Fruit fly (Drosophila melanogaster): ENCODE measurements around the gene RagA-B.

RagA-B gene

DNA sequence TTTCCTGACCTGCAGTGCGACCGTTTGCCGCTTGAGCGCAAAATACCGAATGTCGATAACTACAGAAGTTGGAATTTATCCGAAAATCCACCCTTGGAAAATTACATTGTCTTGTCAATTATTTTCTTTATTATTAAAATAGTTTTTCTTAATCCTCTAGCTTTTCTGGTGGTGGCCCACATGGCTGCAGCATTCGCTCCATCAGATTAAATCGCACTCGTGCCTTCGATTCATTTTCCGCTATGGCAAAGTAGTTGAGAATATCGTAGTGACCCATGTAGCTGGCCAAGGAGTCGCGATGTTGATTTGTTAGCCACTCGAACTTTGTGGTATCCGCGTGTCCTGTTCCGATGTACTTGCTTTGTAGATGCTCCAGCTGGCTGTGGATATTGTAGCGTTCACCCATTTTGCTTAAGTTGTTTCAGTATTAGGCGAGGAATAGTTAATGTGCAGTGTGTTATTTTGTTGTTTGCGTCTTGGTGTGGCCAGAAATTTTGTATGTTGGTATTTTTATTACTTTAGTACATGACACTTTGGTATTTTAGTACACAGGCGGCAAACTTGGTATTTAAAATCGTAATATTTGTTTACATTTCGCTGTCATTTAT, 30.8 kb upstream of the RagA-B start, which contains the start of the genes Kcmf1, Sf3b5 and CG11986 (continued):
- TF ChIP-seq sisA (GFP tag; IDR thresholded peaks at IDR 0.05) (no peak), CG7271 (tag; optimal IDR thresholded peaks at IDR 0.05) (no peak), NC2β (GFP tag; optimal IDR thresholded peaks at IDR 0.05) (no peak), Hr78 (GFP tag; optimal IDR thresholded peaks at IDR 0.05) (peak in 1 of 2 experiments; percentile 12), CG9727 (GFP tag; optimal IDR thresholded peaks at IDR 0.05) (no peak), Ada2b (GFP tag; IDR thresholded peaks at IDR 0.05) (no peak), CG34376 (GFP tag; optimal IDR thresholded peaks at IDR 0.05) (no peak), cad (GFP tag; optimal IDR thresholded peaks at IDR 0.05) (no peak), Bgb (GFP tag; IDR thresholded peaks at IDR 0.05; ENCODE audit: partially characterized antibody) (peak; percentile 8; the same call in 1 of the 2 replicates), ftz-f1 (GFP tag; optimal IDR thresholded peaks at IDR 0.05) (no peak), nom (GFP tag; optimal IDR thresholded peaks at IDR 0.05) (no peak), Antp (GFP tag; optimal IDR thresholded peaks at IDR 0.05) (no peak), CG2116 (GFP tag; optimal IDR thresholded peaks at IDR 0.05) (peak; percentile 18), CG4617 (GFP tag; optimal IDR thresholded peaks at IDR 0.05; ENCODE audit: borderline replicate concordance) (peak; percentile 74), MESR4 (GFP tag; optimal IDR thresholded peaks at IDR 0.05) (peak; percentile 49), CG17186 (GFP tag; optimal IDR thresholded peaks at IDR 0.05) (peak; percentile 4), z (GFP tag; IDR thresholded peaks at IDR 0.05) (no peak), pita (GFP tag; optimal IDR thresholded peaks at IDR 0.05) (no peak), Gug (GFP tag; IDR thresholded peaks at IDR 0.05) (no peak), gfzf (GFP tag; optimal IDR thresholded peaks at IDR 0.05) (peak; percentile 72), CG10267 (tag; optimal IDR thresholded peaks at IDR 0.05) (no peak), CG10366 (GFP tag; IDR thresholded peaks at IDR 0.05) (no peak), Hand (GFP tag; optimal IDR thresholded peaks at IDR 0.05) (no peak), BEAF-32 (GFP tag; optimal IDR thresholded peaks at IDR 0.05) (peak; percentile 32), kni (GFP tag; optimal IDR thresholded peaks at IDR 0.05) (no peak), YL-1 (GFP tag; optimal IDR thresholded peaks at IDR 0.05) (peak; percentile 22), CG8924 (tag; optimal IDR thresholded peaks at IDR 0.05) (peak; percentile 20), HmgD (GFP tag; optimal IDR thresholded peaks at IDR 0.05) (no peak), Sin3A (optimal IDR thresholded peaks at IDR 0.05) (peak; percentile 34), rib (GFP tag; IDR thresholded peaks at IDR 0.05) (no peak), cato (GFP tag; optimal IDR thresholded peaks at IDR 0.05; ENCODE audit: borderline replicate concordance) (no peak), unc-4 (GFP tag; IDR thresholded peaks at IDR 0.05; ENCODE audit: partially characterized antibody) (no peak), Opbp (GFP tag; IDR thresholded peaks at IDR 0.05; ENCODE audit: partially characterized antibody) (0 out of 3 replicates have a peak, but pooled peaks have one; percentile 32), CG7357 (GFP tag; IDR thresholded peaks at IDR 0.05) (no peak), Myb (GFP tag; optimal IDR thresholded peaks at IDR 0.05) (no peak), nmo (GFP tag; optimal IDR thresholded peaks at IDR 0.05) (peak; percentile 17), hbn (GFP tag; IDR thresholded peaks at IDR 0.05; ENCODE audit: partially characterized antibody) (no peak), sim (GFP tag; IDR thresholded peaks at IDR 0.05) (no peak)

- TF ChIP-seq wdn (GFP tag; IDR thresholded peaks at IDR 0.05) (no peak), CG11696 (GFP tag; IDR thresholded peaks at IDR 0.05) (peak; percentile 97), sna (GFP tag; IDR thresholded peaks at IDR 0.05; ENCODE audit: partially characterized antibody) (0 out of 2 replicates have a peak, but pooled peaks have one; percentile 46), Nf-YA (GFP tag; IDR thresholded peaks at IDR 0.05) (no peak), CG31388 (GFP tag; optimal IDR thresholded peaks at IDR 0.05) (no peak), disco-r (GFP tag; optimal IDR thresholded peaks at IDR 0.05) (peak; percentile 45), Vsx1 (GFP tag; optimal IDR thresholded peaks at IDR 0.05) (no peak), CG10565 (GFP tag; optimal IDR thresholded peaks at IDR 0.05) (no peak), chinmo (GFP tag; IDR thresholded peaks at IDR 0.05; ENCODE audit: partially characterized antibody) (peak; percentile 46; the same call in 1 of the 4 replicates), sug (tag; optimal IDR thresholded peaks at IDR 0.05) (peak; percentile 66), YL-1 (GFP tag; optimal IDR thresholded peaks at IDR 0.05) (peak; percentile 89), gt (GFP tag; IDR thresholded peaks at IDR 0.05) (no peak), hkb (optimal IDR thresholded peaks at IDR 0.05) (peak; percentile 33), hkb (GFP tag; IDR thresholded peaks at IDR 0.05) (0 out of 2 replicates have a peak, but pooled peaks have one; percentile 12)
Measured at dm6 chr3R:9013765-9014380, 29.8 kb upstream of the RagA-B start.
